Worm (Caenorhabditis elegans): Measurements from ENCODE around the gene T14B4.1.

DNA sequence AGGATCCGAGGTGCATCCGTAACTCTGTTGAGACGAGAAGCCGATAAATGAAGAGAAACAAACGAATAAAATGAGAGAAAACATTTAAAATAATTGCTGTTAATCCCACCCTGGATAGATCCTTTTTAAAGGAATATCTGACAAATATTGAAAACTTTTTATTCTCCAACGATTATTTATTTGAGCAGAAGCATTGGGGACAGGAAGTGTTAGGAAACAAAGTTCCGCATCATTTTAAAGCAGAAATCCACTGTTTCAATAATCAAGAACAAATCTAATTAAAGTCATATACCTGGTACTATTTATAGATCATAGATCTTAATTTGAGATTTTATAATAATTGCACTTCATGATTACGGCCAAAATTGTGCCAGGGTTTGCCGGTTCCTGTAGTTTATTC is 14.2 kb downstream of the T14B4.1 start, which contains the start of gene F41G3.20:
- TF ChIP-seq dao-5 (tag; optimal IDR thresholded peaks at IDR 0.05), result no peak
- no peak for TF ChIP-seq him-1 (tag; optimal IDR thresholded peaks at IDR 0.05)
